Worm (Caenorhabditis elegans): ENCODE data around the gene gmps-1.

Gene gmps-1

ce11 chrII:10868670-10869246, at the start of gene gmps-1, which contains the start of gene cap-2 (continued):
- TF ChIP-seq unc-62 (GFP tag; optimal IDR thresholded peaks at IDR 0.05) (no peak), Y53F4B.3 (GFP tag; IDR thresholded peaks at IDR 0.05) (0 out of 2 replicates have a peak, but pooled peaks have one; percentile 14), Y67H2A.10 (GFP tag; conservative IDR thresholded peaks at IDR 0.05) (peak; percentile 64; the same call in 1 of the 2 replicates), chd-7 (tag; optimal IDR thresholded peaks at IDR 0.05) (peak; percentile 89), ekl-4 (GFP tag; IDR thresholded peaks at IDR 0.05) (peak; percentile 96), hlh-12 (tag; optimal IDR thresholded peaks at IDR 0.05) (no peak), F57C9.4 (tag; optimal IDR thresholded peaks at IDR 0.05) (peak; percentile 49), lin-54 (GFP tag; optimal IDR thresholded peaks at IDR 0.05) (peak; percentile 92), rcor-1 (GFP tag; IDR thresholded peaks at IDR 0.05) (peak; percentile 95), gei-17 (GFP tag; optimal IDR thresholded peaks at IDR 0.05) (peak; percentile 87), Y56A3A.18 (GFP tag; IDR thresholded peaks at IDR 0.05) (peak; percentile 97), nhr-179 (tag; optimal IDR thresholded peaks at IDR 0.05) (no peak), K11D2.4 (GFP tag; IDR thresholded peaks at IDR 0.05) (peak; percentile 96), Y95B8A.8 (GFP tag; IDR thresholded peaks at IDR 0.05) (peak; percentile 89), aptf-3 (GFP tag; IDR thresholded peaks at IDR 0.05) (no peak), ztf-6 (GFP tag; IDR thresholded peaks at IDR 0.05) (peak; percentile 55; the same call in 1 of the 2 replicates), ceh-40 (GFP tag; IDR thresholded peaks at IDR 0.05) (no peak), nhr-120 (GFP tag; IDR thresholded peaks at IDR 0.05) (no peak), egl-18 (GFP tag; IDR thresholded peaks at IDR 0.05) (peak; percentile 83), mxl-1 (tag; optimal IDR thresholded peaks at IDR 0.05) (no peak), egrh-3 (GFP tag; IDR thresholded peaks at IDR 0.05) (peak; percentile 51), ccch-3 (GFP tag; optimal IDR thresholded peaks at IDR 0.05) (no peak), cebp-2 (GFP tag; IDR thresholded peaks at IDR 0.05) (peak; percentile 81; the same call in 1 of the 2 replicates), T26A5.8 (tag; optimal IDR thresholded peaks at IDR 0.05) (no peak), ama-1 (optimal IDR thresholded peaks at IDR 0.05) (no peak), ama-1 (GFP tag; optimal IDR thresholded peaks at IDR 0.05) (peak in 1 of 2 experiments; percentile 62), nhr-80 (tag; optimal IDR thresholded peaks at IDR 0.05) (peak; percentile 45), zfh-2 (GFP tag; conservative IDR thresholded peaks at IDR 0.05) (peak; percentile 91), hmg-20 (GFP tag; IDR thresholded peaks at IDR 0.05) (peak; percentile 93), F22D6.2 (tag; optimal IDR thresholded peaks at IDR 0.05) (peak; percentile 79), attf-5 (GFP tag; optimal IDR thresholded peaks at IDR 0.05) (peak; percentile 96), nfya-2 (GFP tag; IDR thresholded peaks at IDR 0.05) (no peak), tbx-9 (tag; optimal IDR thresholded peaks at IDR 0.05; ENCODE audit: borderline replicate concordance) (no peak), ZK185.1 (tag; optimal IDR thresholded peaks at IDR 0.05; ENCODE audit: poor library complexity, severe bottlenecking) (peak; percentile 94)

- TF ChIP-seq lin-35 (GFP tag; optimal IDR thresholded peaks at IDR 0.05), result no peak
- TF ChIP-seq atf-7 (tag; optimal IDR thresholded peaks at IDR 0.05), result no peak
- TF ChIP-seq ets-4 (GFP tag; optimal IDR thresholded peaks at IDR 0.05), result no peak
- TF ChIP-seq Y79H2A.3 (GFP tag; conservative IDR thresholded peaks at IDR 0.05), result no peak
Observed at ce11 chrII:10917174-10917573, 48.7 kb upstream of the gmps-1 start, which contains the start of gene F44F4.10. TSS of gene F44F4.10 (minus strand) at chrII:10917274.

- TF ChIP-seq cebp-1 (GFP tag; IDR thresholded peaks at IDR 0.05) (no peak), cebp-1 (tag; optimal IDR thresholded peaks at IDR 0.05) (no peak), sptf-2 (GFP tag; optimal IDR thresholded peaks at IDR 0.05) (no peak)
Observed at ce11 chrII:10915732-10916131, 47.2 kb upstream of the gmps-1 start, which contains the start of gene F44F4.9. TSS of gene F44F4.9 (minus strand) at chrII:10915832.
